Worm (Caenorhabditis elegans) whole organism, L4/young adult: Measurements from ENCODE around the gene srw-72.
"Not testable (repeated sequence)": the region's sequence is repeated elsewhere in the genome, so short reads cannot be mapped to it uniquely, and the experiment has no call there.

Experiments
- W03F9.2 ChIP-seq: fragments of 150-350 bp; optimal IDR thresholded peaks from 2 replicates; lab custom pipeline; 2014; ENCODE audit warnings: missing biosample characterization, missing genetic modification characterization
- dao-5 ChIP-seq: sonication (generic microtip); optimal IDR thresholded peaks from 2 replicates; lab custom pipeline; 2016; ENCODE audit warnings: missing genotype, missing genetic modification characterization, moderate library complexity, missing compliant biosample characterization
- him-1 ChIP-seq: sonication (generic microtip); optimal IDR thresholded peaks from 2 replicates; lab custom pipeline; 2016; ENCODE audit warnings: missing genotype, missing genetic modification reagents, missing genetic modification characterization, missing compliant biosample characterization

The srw-72 gene

ce11 chrV:17466751-17467150, at the start of gene srw-72:
Gene srw-72, plus strand, starts transcription at chrV:17467051.
- no peak for TF ChIP-seq dao-5
- no peak for TF ChIP-seq W03F9.2 (tag; lab: Kevin White, UChicago)
- no peak for TF ChIP-seq him-1 (tag; lab: Kevin White, UChicago)

ce11 chrV:17429262-17429661, 37.6 kb upstream of the srw-72 start:
- TF ChIP-seq him-1 (tag; lab: Kevin White, UChicago) = no peak
- no peak for TF ChIP-seq W03F9.2 (tag; lab: Kevin White, UChicago)
- TF ChIP-seq dao-5 = no peak

ce11 chrV:17430066-17430465, 36.8 kb upstream of the srw-72 start, which contains the start of gene T27C5.10:
Gene T27C5.10, minus strand, starts transcription at chrV:17430166.
- TF ChIP-seq dao-5 = no peak
- no peak for TF ChIP-seq W03F9.2 (tag; lab: Kevin White, UChicago)
- no peak for TF ChIP-seq him-1 (tag; lab: Kevin White, UChicago)

- TF ChIP-seq W03F9.2 (tag; lab: Kevin White, UChicago) (no peak), him-1 (tag; lab: Kevin White, UChicago) (no peak), dao-5 (no peak)
These were observed 35.9 kb upstream of the srw-72 start, which contains the start of gene srbc-27 for ce11 chrV:17430903-17431302. Gene srbc-27, plus strand, starts transcription at chrV:17431203.

ce11 chrV:17436492-17436891, 30.4 kb upstream of the srw-72 start, which contains the start of gene F20E11.18:
Gene F20E11.18, minus strand, starts transcription at chrV:17436592.
- TF ChIP-seq dao-5 (no peak), W03F9.2 (tag; lab: Kevin White, UChicago) (no peak), him-1 (tag; lab: Kevin White, UChicago) (no peak)

ce11 chrV:17438317-17438716, 28.5 kb upstream of the srw-72 start, which contains the start of gene srsx-2:
Gene srsx-2, minus strand, starts transcription at chrV:17438417.
- TF ChIP-seq him-1 (tag; lab: Kevin White, UChicago) (no peak), W03F9.2 (tag; lab: Kevin White, UChicago) (no peak), dao-5 (no peak)

- TF ChIP-seq him-1 (tag; lab: Kevin White, UChicago) = no peak
These were observed 27.4 kb upstream of the srw-72 start, which contains the start of gene srh-154 for ce11 chrV:17439406-17439805. Gene srh-154, plus strand, starts transcription at chrV:17439706.

ce11 chrV:17449836-17450235, 17.0 kb upstream of the srw-72 start:
- TF ChIP-seq W03F9.2 (tag; lab: Kevin White, UChicago) (no peak), dao-5 (no peak), him-1 (tag; lab: Kevin White, UChicago) (no peak)

- TF ChIP-seq dao-5; him-1 (tag; lab: Kevin White, UChicago); W03F9.2 (tag; lab: Kevin White, UChicago): not testable (repeated sequence)
These were observed 10.7 kb upstream of the srw-72 start, which contains the start of gene srh-203 for ce11 chrV:17456197-17456596. Gene srh-203, minus strand, starts transcription at chrV:17456297.

- TF ChIP-seq dao-5 (no peak), him-1 (tag; lab: Kevin White, UChicago) (no peak), W03F9.2 (tag; lab: Kevin White, UChicago) (no peak)
These were observed 8.8 kb upstream of the srw-72 start, which contains the start of gene str-200 for ce11 chrV:17458069-17458468. Gene str-200, minus strand, starts transcription at chrV:17458169.

ce11 chrV:17460061-17460460, 6.8 kb upstream of the srw-72 start, which contains the start of gene srz-48:
Gene srz-48, minus strand, starts transcription at chrV:17460161.
- TF ChIP-seq him-1 (tag; lab: Kevin White, UChicago) = no peak
- TF ChIP-seq dao-5 = no peak
- no peak for TF ChIP-seq W03F9.2 (tag; lab: Kevin White, UChicago)

ce11 chrV:17464278-17464677, 2.6 kb upstream of the srw-72 start, which contains the start of gene F20E11.7:
Gene F20E11.7, plus strand, starts transcription at chrV:17464578.
- TF ChIP-seq dao-5; him-1 (tag; lab: Kevin White, UChicago); W03F9.2 (tag; lab: Kevin White, UChicago): not testable (repeated sequence)

ce11 chrV:17467881-17468280, 1.0 kb downstream of the srw-72 start:
- TF ChIP-seq him-1 (tag; lab: Kevin White, UChicago) = no peak
- no peak for TF ChIP-seq dao-5
- no peak for TF ChIP-seq W03F9.2 (tag; lab: Kevin White, UChicago)

- TF ChIP-seq W03F9.2 (tag; lab: Kevin White, UChicago) = no peak
- TF ChIP-seq dao-5 = no peak
- no peak for TF ChIP-seq him-1 (tag; lab: Kevin White, UChicago)
These were observed 2.3 kb downstream of the srw-72 start, which contains the start of gene F20E11.17 for ce11 chrV:17469180-17469579. Gene F20E11.17, minus strand, starts transcription at chrV:17469280.

- TF ChIP-seq W03F9.2 (tag; lab: Kevin White, UChicago) (no peak), him-1 (tag; lab: Kevin White, UChicago) (no peak), dao-5 (no peak)
These were observed 4.7 kb downstream of the srw-72 start, which contains the start of gene srh-235 for ce11 chrV:17471564-17471963. Gene srh-235, minus strand, starts transcription at chrV:17471664.
